Fruit fly (Drosophila melanogaster) whole organism, embryonic: ENCODE measurements around the gene Cyp4d1.

ENCODE experiments used
- Bteb2 ChIP-seq: fragments of 200-800 bp; sonication (Bioruptor generic); optimal IDR thresholded peaks from 2 replicates; lab custom pipeline; 2016; ENCODE audit warnings: missing biosample characterization, missing genetic modification characterization
- C15 ChIP-seq: fragments of 200-800 bp; sonication (Bioruptor generic); IDR thresholded peaks from 3 replicates; pipeline ENCODE4 v1.3.6; 2022; ENCODE audit warnings: missing biosample characterization, missing genetic modification characterization
- CG10462 ChIP-seq: fragments of 200-800 bp; sonication (Bioruptor generic); optimal IDR thresholded peaks from 2 replicates; lab custom pipeline; 2016; ENCODE audit warnings: missing biosample characterization, missing genetic modification characterization
- CG10543 ChIP-seq: fragments of 200-800 bp; sonication (Bioruptor generic); optimal IDR thresholded peaks from 3 replicates; lab custom pipeline; 2017; ENCODE audit warnings: missing biosample characterization, mild to moderate bottlenecking, missing genetic modification characterization, moderate library complexity
- CG12769 ChIP-seq: fragments of 200-800 bp; sonication (Bioruptor generic); optimal IDR thresholded peaks from 2 replicates; lab custom pipeline; 2019; ENCODE audit warnings: missing biosample characterization, mild to moderate bottlenecking, missing genetic modification characterization, moderate library complexity
- CG1603 ChIP-seq: fragments of 200-800 bp; sonication (Bioruptor generic); optimal IDR thresholded peaks from 2 replicates; lab custom pipeline; 2019; ENCODE audit warnings: missing biosample characterization, mild to moderate bottlenecking, missing genetic modification characterization, moderate library complexity
- CG2678 ChIP-seq: fragments of 200-800 bp; sonication (Bioruptor generic); optimal IDR thresholded peaks from 3 replicates; lab custom pipeline; 2019; ENCODE audit warnings: missing biosample characterization, mild to moderate bottlenecking, missing genetic modification characterization, moderate library complexity
- CG2875 ChIP-seq: fragments of 200-800 bp; sonication (Bioruptor generic); optimal IDR thresholded peaks from 2 replicates; lab custom pipeline; 2017; ENCODE audit warnings: missing biosample characterization, mild to moderate bottlenecking, missing genetic modification characterization, missing genetic modification reagents
- CG3065 ChIP-seq: fragments of 200-800 bp; sonication (Bioruptor generic); optimal IDR thresholded peaks from 2 replicates; lab custom pipeline; 2016; ENCODE audit warnings: missing biosample characterization, missing genetic modification characterization
- CG32772 ChIP-seq: fragments of 200-800 bp; sonication (Bioruptor generic); IDR thresholded peaks from 2 replicates; pipeline ENCODE4 v1.3.6; 2022; ENCODE audit warnings: missing biosample characterization, missing genetic modification characterization
- CG43689 ChIP-seq: fragments of 200-800 bp; sonication (Bioruptor generic); IDR thresholded peaks from 2 replicates; pipeline ENCODE4 v1.3.6; 2022; ENCODE audit warnings: missing biosample characterization, missing genetic modification characterization
- CG4707 ChIP-seq: fragments of 200-800 bp; sonication (Bioruptor generic); optimal IDR thresholded peaks from 2 replicates; lab custom pipeline; 2018; ENCODE audit warnings: missing biosample characterization, mild to moderate bottlenecking, missing genetic modification characterization, moderate library complexity
- CG6175 ChIP-seq: fragments of 200-800 bp; sonication (Bioruptor generic); IDR thresholded peaks from 3 replicates; pipeline ENCODE4 v1.3.6; 2022; ENCODE audit warnings: missing biosample characterization, missing genetic modification characterization
- CG6654 ChIP-seq: fragments of 200-800 bp; sonication (Bioruptor generic); optimal IDR thresholded peaks from 2 replicates; lab custom pipeline; 2017; ENCODE audit warnings: missing biosample characterization, mild to moderate bottlenecking, missing genetic modification characterization
- CG7357 ChIP-seq: fragments of 200-800 bp; sonication (Bioruptor generic); IDR thresholded peaks from 3 replicates; pipeline ENCODE4 v1.3.6; 2022; ENCODE audit warnings: missing biosample characterization, missing genetic modification characterization
- CG7372 ChIP-seq: fragments of 200-800 bp; sonication (Bioruptor generic); IDR thresholded peaks from 2 replicates; pipeline ENCODE4 v1.3.6; 2022; ENCODE audit warnings: missing biosample characterization, missing genetic modification characterization
- CG7987 ChIP-seq: fragments of 200-800 bp; sonication (Bioruptor generic); optimal IDR thresholded peaks from 2 replicates; lab custom pipeline; 2018; ENCODE audit warnings: missing biosample characterization, mild to moderate bottlenecking, missing genetic modification characterization, moderate library complexity
- CG8290 ChIP-seq, 3 experiments: fragments of 200-800 bp; sonication (Bioruptor generic); optimal IDR thresholded peaks; 2 replicates each; lab custom pipeline; 2016 to 2019; ENCODE audit warnings: missing biosample characterization in 3 of 3, missing genetic modification characterization in 3 of 3, mild to moderate bottlenecking in 2 of 3, moderate library complexity in 1 of 3
- CG8388 ChIP-seq: fragments of 200-800 bp; sonication (Bioruptor generic); optimal IDR thresholded peaks from 2 replicates; lab custom pipeline; 2019; ENCODE audit warnings: missing biosample characterization, mild to moderate bottlenecking, missing genetic modification characterization, moderate library complexity
- CHES-1-like ChIP-seq: fragments of 200-800 bp; sonication (Bioruptor generic); optimal IDR thresholded peaks from 2 replicates; lab custom pipeline; 2016; ENCODE audit warnings: missing biosample characterization, missing genetic modification characterization
- Fer2 ChIP-seq: fragments of 200-800 bp; sonication (Bioruptor generic); optimal IDR thresholded peaks from 2 replicates; lab custom pipeline; 2018; ENCODE audit warnings: missing biosample characterization, mild to moderate bottlenecking, missing genetic modification characterization, moderate library complexity
- Gsc ChIP-seq: fragments of 200-800 bp; sonication (Bioruptor generic); IDR thresholded peaks from 2 replicates; pipeline ENCODE4 v1.3.6; 2022; ENCODE audit warnings: missing biosample characterization, missing genetic modification characterization
- Med ChIP-seq: fragments of 200-800 bp; sonication (Bioruptor generic); peaks from one replicate; lab custom pipeline; 2016; ENCODE audit warnings: missing biosample characterization, missing genetic modification characterization, mild to moderate bottlenecking, inconsistent platforms, moderate library complexity
- PHDP ChIP-seq: fragments of 200-800 bp; sonication (Bioruptor generic); optimal IDR thresholded peaks from 3 replicates; lab custom pipeline; 2018; ENCODE audit warnings: missing biosample characterization, mild to moderate bottlenecking, missing genetic modification characterization, moderate library complexity
- Rx ChIP-seq: fragments of 200-800 bp; sonication (Bioruptor generic); IDR thresholded peaks from 2 replicates; pipeline ENCODE4 v1.3.6; 2022; ENCODE audit warnings: missing biosample characterization, missing genetic modification characterization
- Ssrp ChIP-seq: fragments of 200-800 bp; sonication (Bioruptor generic); optimal IDR thresholded peaks from 2 replicates; lab custom pipeline; 2018; ENCODE audit warnings: missing biosample characterization, mild to moderate bottlenecking, missing genetic modification characterization, moderate library complexity
- Trl ChIP-seq, 3 experiments: fragments of >200 bp in 2 of 3; fragments of 200-800 bp in 1 of 3; sonication (Bioruptor generic) in 1 of 3; optimal IDR thresholded peaks; 2 replicates in 1 of 3; 3 replicates in 2 of 3; lab custom pipeline; 2016 to 2017; ENCODE audit warnings: missing biosample characterization in 1 of 3, missing genetic modification characterization in 1 of 3
- Xbp1 ChIP-seq: fragments of 200-800 bp; sonication (Bioruptor generic); optimal IDR thresholded peaks from 3 replicates; lab custom pipeline; 2016; ENCODE audit warnings: missing biosample characterization, mild to moderate bottlenecking, missing genetic modification characterization
- abd-A ChIP-seq: fragments of 200-800 bp; sonication (Bioruptor generic); optimal IDR thresholded peaks from 3 replicates; lab custom pipeline; 2019; ENCODE audit warnings: missing biosample characterization, mild to moderate bottlenecking, missing genetic modification characterization, moderate library complexity
- gsb ChIP-seq: fragments of 200-800 bp; sonication (Bioruptor generic); IDR thresholded peaks from 2 replicates; pipeline ENCODE4 v1.3.6; 2022; ENCODE audit warnings: missing biosample characterization, missing genetic modification characterization
- h ChIP-seq: fragments of >200 bp; optimal IDR thresholded peaks from 2 replicates; lab custom pipeline; 2017
- knrl ChIP-seq: fragments of 200-800 bp; sonication (Bioruptor generic); IDR thresholded peaks from 3 replicates; pipeline ENCODE4 v1.3.6; 2022; ENCODE audit warnings: missing biosample characterization, missing genetic modification characterization; ENCODE audit not compliant: partially characterized antibody
- lilli ChIP-seq: fragments of 200-800 bp; sonication (Bioruptor generic); optimal IDR thresholded peaks from 3 replicates; lab custom pipeline; 2016; ENCODE audit warnings: missing biosample characterization, missing genetic modification characterization
- nau ChIP-seq: fragments of 200-800 bp; sonication (Bioruptor generic); optimal IDR thresholded peaks from 3 replicates; lab custom pipeline; 2017; ENCODE audit warnings: missing biosample characterization, mild to moderate bottlenecking, missing genetic modification characterization, missing genetic modification reagents
- nerfin-1 ChIP-seq: fragments of 200-800 bp; sonication (Bioruptor generic); optimal IDR thresholded peaks from 3 replicates; lab custom pipeline; 2019; ENCODE audit warnings: missing biosample characterization, mild to moderate bottlenecking, missing genetic modification characterization, moderate library complexity
- pan ChIP-seq, 4 experiments: fragments of >200 bp in 3 of 4; fragments of 200-800 bp in 1 of 4; sonication (Bioruptor generic) in 1 of 4; optimal IDR thresholded peaks in 3 of 4; IDR thresholded peaks in 1 of 4; 2 replicates each; pipeline versions ENCODE4 v1.3.6 to Lab custom; 2017 to 2022; ENCODE audit warnings: missing biosample characterization in 2 of 4, missing genetic modification characterization in 2 of 4, mixed read lengths in 1 of 4
- pita ChIP-seq: fragments of 200-800 bp; sonication (Bioruptor generic); optimal IDR thresholded peaks from 2 replicates; lab custom pipeline; 2017; ENCODE audit warnings: missing biosample characterization, mild to moderate bottlenecking, missing genetic modification characterization
- pnt ChIP-seq: fragments of 200-800 bp; sonication (Bioruptor generic); optimal IDR thresholded peaks from 3 replicates; lab custom pipeline; 2016; ENCODE audit warnings: missing biosample characterization, missing genetic modification characterization
- psq ChIP-seq: fragments of 200-800 bp; sonication (Bioruptor generic); optimal IDR thresholded peaks from 2 replicates; lab custom pipeline; 2017; ENCODE audit warnings: missing biosample characterization, missing genetic modification characterization
- sc ChIP-seq, 3 experiments: fragments of >200 bp in 2 of 3; fragments of 200-800 bp in 1 of 3; sonication (Bioruptor generic) in 1 of 3; optimal IDR thresholded peaks; 2 replicates in 2 of 3; 3 replicates in 1 of 3; lab custom pipeline; 2017; ENCODE audit warnings: mild to moderate bottlenecking in 1 of 3, missing biosample characterization in 1 of 3, missing genetic modification characterization in 1 of 3, missing genetic modification reagents in 1 of 3
- sens ChIP-seq: fragments of 200-800 bp; sonication (Bioruptor generic); peaks from one replicate; lab custom pipeline; 2016; ENCODE audit warnings: missing biosample characterization, missing genetic modification characterization
- shn ChIP-seq: fragments of 200-800 bp; sonication (Bioruptor generic); optimal IDR thresholded peaks from 3 replicates; lab custom pipeline; 2016; ENCODE audit warnings: missing biosample characterization, missing genetic modification characterization
- sisA ChIP-seq: fragments of 200-800 bp; sonication (Bioruptor generic); IDR thresholded peaks from 2 replicates; pipeline ENCODE4 v1.3.6; 2022; ENCODE audit warnings: missing biosample characterization, missing genetic modification characterization
- slbo ChIP-seq: fragments of 200-800 bp; sonication (Bioruptor generic); IDR thresholded peaks from 2 replicates; pipeline ENCODE4 v1.3.6; 2022; ENCODE audit warnings: missing biosample characterization, missing genetic modification characterization
- sug ChIP-seq: fragments of 200-800 bp; optimal IDR thresholded peaks from 2 replicates; lab custom pipeline; 2019; ENCODE audit warnings: missing biosample characterization, mild to moderate bottlenecking, missing genetic modification characterization, moderate library complexity
- unpg ChIP-seq: fragments of 200-800 bp; sonication (Bioruptor generic); optimal IDR thresholded peaks from 3 replicates; lab custom pipeline; 2018; ENCODE audit warnings: missing biosample characterization, mild to moderate bottlenecking, missing genetic modification characterization, moderate library complexity
- usp ChIP-seq: fragments of >200 bp; optimal IDR thresholded peaks from 2 replicates; lab custom pipeline; 2017; ENCODE audit warnings: missing biosample characterization, missing genetic modification characterization
- wdn ChIP-seq: fragments of 200-800 bp; sonication (Bioruptor generic); IDR thresholded peaks from 2 replicates; pipeline ENCODE4 v1.3.6; 2022; ENCODE audit warnings: missing biosample characterization, missing genetic modification characterization
- wek ChIP-seq: fragments of 200-800 bp; sonication (Bioruptor generic); optimal IDR thresholded peaks from 3 replicates; lab custom pipeline; 2018; ENCODE audit warnings: missing biosample characterization, mild to moderate bottlenecking, missing genetic modification characterization, moderate library complexity

Cyp4d1 gene

dm6 chrX:2193158-2193557 lies 31.2 kb upstream of the Cyp4d1 start (continued):
- no peak for TF ChIP-seq sc (optimal IDR thresholded peaks at IDR 0.05; lab: Kevin White, UChicago)
- no peak for TF ChIP-seq sc (GFP tag; optimal IDR thresholded peaks at IDR 0.05; lab: Kevin White, UChicago)
- no peak for TF ChIP-seq CHES-1-like (GFP tag; lab: Kevin White, UChicago)
- peak; percentile 50 for TF ChIP-seq Med (GFP tag; lab: Kevin White, UChicago)
- no peak for TF ChIP-seq CG8290 (GFP tag; optimal IDR thresholded peaks at IDR 0.05; lab: Kevin White, UChicago)
- peak in 1 of 2 experiments; percentile 8 for TF ChIP-seq CG8290 (tag; optimal IDR thresholded peaks at IDR 0.05; lab: Kevin White, UChicago)
- TF ChIP-seq sisA (GFP tag; lab: Robert Waterston, UW) = no peak
- peak; percentile 69 for TF ChIP-seq sug (tag; lab: Kevin White, UChicago)
- no peak for TF ChIP-seq nau (GFP tag; lab: Kevin White, UChicago)
- no peak for TF ChIP-seq Trl (optimal IDR thresholded peaks at IDR 0.05; lab: Kevin White, UChicago)
- no peak for TF ChIP-seq Trl (GFP tag; optimal IDR thresholded peaks at IDR 0.05; lab: Kevin White, UChicago)
- TF ChIP-seq sens (GFP tag; lab: Kevin White, UChicago) = peak; percentile 16
- no peak for TF ChIP-seq Fer2 (tag; lab: Kevin White, UChicago)
- TF ChIP-seq CG3065 (GFP tag; lab: Kevin White, UChicago) = no peak

- TF ChIP-seq usp = no peak
- TF ChIP-seq gsb = no peak
- TF ChIP-seq nerfin-1 (tag; lab: Kevin White, UChicago) = no peak
- peak; percentile 31 for TF ChIP-seq Med (GFP tag; lab: Kevin White, UChicago)
- TF ChIP-seq CG6175 (GFP tag; lab: Robert Waterston, UW) = no peak
- TF ChIP-seq Bteb2 (GFP tag; lab: Kevin White, UChicago) = no peak
- no peak for TF ChIP-seq knrl (GFP tag; lab: Robert Waterston, UW)
- TF ChIP-seq wdn (GFP tag; lab: Robert Waterston, UW) = no peak
- TF ChIP-seq C15 = no peak
- TF ChIP-seq pnt (GFP tag; lab: Kevin White, UChicago) = no peak
- TF ChIP-seq CG43689 (GFP tag; lab: Robert Waterston, UW) = no peak
- TF ChIP-seq CG6654 = no peak
- peak; percentile 7 for TF ChIP-seq CG1603 (tag; lab: Kevin White, UChicago)
- TF ChIP-seq CG2678 = no peak
- no peak for TF ChIP-seq lilli
- no peak for TF ChIP-seq unpg (GFP tag; lab: Kevin White, UChicago)
- no peak for TF ChIP-seq Ssrp (tag; lab: Kevin White, UChicago)
- no peak for TF ChIP-seq Gsc (GFP tag; lab: Robert Waterston, UW)
- TF ChIP-seq Xbp1 (GFP tag; lab: Kevin White, UChicago) = no peak
- TF ChIP-seq slbo (GFP tag; lab: Robert Waterston, UW) = no peak
- no peak for TF ChIP-seq pita (GFP tag; lab: Kevin White, UChicago)
- TF ChIP-seq CG4707 (GFP tag; lab: Kevin White, UChicago) = no peak
- TF ChIP-seq h (lab: Kevin White, UChicago) = no peak
- no peak for TF ChIP-seq PHDP
- TF ChIP-seq wek = peak; percentile 26
- no peak for TF ChIP-seq shn (GFP tag; lab: Kevin White, UChicago)
- TF ChIP-seq Rx (GFP tag; lab: Robert Waterston, UW) = no peak
- no peak for TF ChIP-seq CG10462 (GFP tag; lab: Kevin White, UChicago)
- no peak for TF ChIP-seq CG7372 (GFP tag; lab: Robert Waterston, UW)
- no peak for TF ChIP-seq CG7987 (GFP tag; lab: Kevin White, UChicago)
- no peak for TF ChIP-seq CG12769
- no peak for TF ChIP-seq pan (optimal IDR thresholded peaks at IDR 0.05; lab: Kevin White, UChicago)
- TF ChIP-seq pan (GFP tag; optimal IDR thresholded peaks at IDR 0.05 in 1 of 2, IDR thresholded peaks at IDR 0.05 in 1 of 2) = no peak
- no peak for TF ChIP-seq psq (GFP tag; lab: Kevin White, UChicago)
- TF ChIP-seq CG10543 = no peak
- TF ChIP-seq sens (GFP tag; lab: Kevin White, UChicago) = peak; percentile 5
- TF ChIP-seq CG7357 (GFP tag; lab: Robert Waterston, UW) = no peak
- TF ChIP-seq CG2875 (GFP tag; lab: Kevin White, UChicago) = peak; percentile 8
- TF ChIP-seq CG8388 (GFP tag; lab: Kevin White, UChicago) = no peak
- TF ChIP-seq abd-A = no peak
- TF ChIP-seq CG32772 (GFP tag; lab: Robert Waterston, UW) = no peak
Measured at dm6 chrX:2191896-2192295, 29.9 kb upstream of the Cyp4d1 start.
